Fruit fly (Drosophila melanogaster): ENCODE data around the gene PyK.

The PyK gene

dm6 chr3R:22330512-22331119 is 36.7 kb upstream of the PyK start, which contains the start of gene CG33721:
Gene CG33721, plus strand, starts transcription at chr3R:22331069.
- TF ChIP-seq CG7045 (GFP tag; optimal IDR thresholded peaks at IDR 0.05): no peak

- TF ChIP-seq CG12768 (GFP tag; optimal IDR thresholded peaks at IDR 0.05): no peak
- TF ChIP-seq cnc (optimal IDR thresholded peaks at IDR 0.05): no peak
- TF ChIP-seq CG14711 (tag; optimal IDR thresholded peaks at IDR 0.05): no peak
- no peak for TF ChIP-seq CG7101 (tag; optimal IDR thresholded peaks at IDR 0.05)
- TF ChIP-seq CG11617 (GFP tag; optimal IDR thresholded peaks at IDR 0.05): no peak
Observed at dm6 chr3R:22331691-22332090, 35.6 kb upstream of the PyK start, which contains the start of gene CG13862. Gene CG13862, plus strand, starts transcription at chr3R:22331991.

- no peak for TF ChIP-seq CG7045 (GFP tag; optimal IDR thresholded peaks at IDR 0.05)
Observed at dm6 chr3R:22334050-22334449, 33.3 kb upstream of the PyK start, which contains the start of gene CG5391. Gene CG5391, minus strand, starts transcription at chr3R:22334150.

- TF ChIP-seq CG14711 (tag; optimal IDR thresholded peaks at IDR 0.05): no peak
- TF ChIP-seq CG12768 (GFP tag; optimal IDR thresholded peaks at IDR 0.05): no peak
Observed at dm6 chr3R:22339510-22339909, 27.8 kb upstream of the PyK start.

- TF ChIP-seq tj (GFP tag; optimal IDR thresholded peaks at IDR 0.05): no peak
- no peak for TF ChIP-seq bab1 (GFP tag; optimal IDR thresholded peaks at IDR 0.05)
- no peak for TF ChIP-seq CG1620 (GFP tag; optimal IDR thresholded peaks at IDR 0.05)
Observed at dm6 chr3R:22340207-22340606, 27.1 kb upstream of the PyK start, which contains the start of gene CG5388. Gene CG5388, minus strand, starts transcription at chr3R:22340307.

- TF ChIP-seq bab1 (GFP tag; optimal IDR thresholded peaks at IDR 0.05) (no peak), Crg-1 (GFP tag; optimal IDR thresholded peaks at IDR 0.05) (no peak), CG5204 (GFP tag; optimal IDR thresholded peaks at IDR 0.05) (no peak), CG11617 (GFP tag; optimal IDR thresholded peaks at IDR 0.05) (no peak), CG7101 (tag; optimal IDR thresholded peaks at IDR 0.05) (no peak), CG7045 (GFP tag; optimal IDR thresholded peaks at IDR 0.05) (no peak), toe (GFP tag; optimal IDR thresholded peaks at IDR 0.05) (no peak), cic (GFP tag; optimal IDR thresholded peaks at IDR 0.05) (no peak), pad (GFP tag; optimal IDR thresholded peaks at IDR 0.05) (no peak), CG33017 (tag; optimal IDR thresholded peaks at IDR 0.05) (no peak), CG12768 (GFP tag; optimal IDR thresholded peaks at IDR 0.05) (no peak), ovo (GFP tag; optimal IDR thresholded peaks at IDR 0.05) (no peak), CG14711 (tag; optimal IDR thresholded peaks at IDR 0.05) (no peak), CG1620 (GFP tag; optimal IDR thresholded peaks at IDR 0.05) (no peak), Mnt (GFP tag; optimal IDR thresholded peaks at IDR 0.05) (no peak), Hr96 (GFP tag; optimal IDR thresholded peaks at IDR 0.05) (no peak), cnc (optimal IDR thresholded peaks at IDR 0.05) (no peak)
Observed at dm6 chr3R:22341652-22342051, 25.7 kb upstream of the PyK start.

- TF ChIP-seq CG33017 (tag; optimal IDR thresholded peaks at IDR 0.05) (no peak), CG14711 (tag; optimal IDR thresholded peaks at IDR 0.05) (no peak), CG7045 (GFP tag; optimal IDR thresholded peaks at IDR 0.05) (no peak), Crg-1 (GFP tag; optimal IDR thresholded peaks at IDR 0.05) (no peak), ovo (GFP tag; optimal IDR thresholded peaks at IDR 0.05) (no peak), cnc (optimal IDR thresholded peaks at IDR 0.05) (no peak), pad (GFP tag; optimal IDR thresholded peaks at IDR 0.05) (no peak), cic (GFP tag; optimal IDR thresholded peaks at IDR 0.05) (no peak), Clk (GFP tag; optimal IDR thresholded peaks at IDR 0.05) (no peak), CG1620 (GFP tag; optimal IDR thresholded peaks at IDR 0.05) (no peak), tj (GFP tag; optimal IDR thresholded peaks at IDR 0.05) (no peak), CG12768 (GFP tag; optimal IDR thresholded peaks at IDR 0.05) (no peak)
Observed at dm6 chr3R:22342151-22342550, 25.2 kb upstream of the PyK start, which contains the start of gene CG5386. Gene CG5386, minus strand, starts transcription at chr3R:22342251.

dm6 chr3R:22342708-22343107 is 24.6 kb upstream of the PyK start:
- TF ChIP-seq Mnt (GFP tag; optimal IDR thresholded peaks at IDR 0.05): no peak
- no peak for TF ChIP-seq cic (GFP tag; optimal IDR thresholded peaks at IDR 0.05)
- TF ChIP-seq Hr96 (GFP tag; optimal IDR thresholded peaks at IDR 0.05): no peak
- no peak for TF ChIP-seq Crg-1 (GFP tag; optimal IDR thresholded peaks at IDR 0.05)
- TF ChIP-seq Clk (GFP tag; optimal IDR thresholded peaks at IDR 0.05): no peak
- TF ChIP-seq CG7045 (GFP tag; optimal IDR thresholded peaks at IDR 0.05): no peak
- no peak for TF ChIP-seq CG1620 (GFP tag; optimal IDR thresholded peaks at IDR 0.05)
- TF ChIP-seq CG11617 (GFP tag; optimal IDR thresholded peaks at IDR 0.05): no peak
- TF ChIP-seq cnc (optimal IDR thresholded peaks at IDR 0.05): no peak
- no peak for TF ChIP-seq CG12768 (GFP tag; optimal IDR thresholded peaks at IDR 0.05)
